Fruit fly (Drosophila melanogaster): Measurements from ENCODE around the gene mtrm.

mtrm gene

DNA sequence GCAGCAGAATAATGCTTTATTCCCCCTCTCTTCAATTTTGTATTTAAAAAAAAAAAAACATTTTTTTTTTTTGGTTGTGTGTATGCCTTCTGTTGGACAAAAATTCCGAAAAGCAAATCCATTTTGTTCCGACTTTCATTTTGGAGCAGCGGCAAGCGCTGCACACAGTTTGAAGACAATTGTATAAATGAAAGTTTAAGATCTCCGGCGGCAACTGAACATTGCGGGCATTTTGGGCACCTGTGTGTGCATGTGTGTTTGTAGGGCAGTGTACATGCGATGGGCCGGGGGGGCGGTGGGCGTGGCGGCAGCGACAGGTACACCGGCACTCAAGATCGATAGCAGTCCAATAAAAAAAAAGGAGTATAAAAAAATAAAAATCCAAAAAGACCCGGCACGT, 43.4 kb upstream of the mtrm start:
- no peak for TF ChIP-seq ken (GFP tag; IDR thresholded peaks at IDR 0.05)
- TF ChIP-seq CG6654 (GFP tag; optimal IDR thresholded peaks at IDR 0.05) = peak; percentile 88
- TF ChIP-seq chn (GFP tag; optimal IDR thresholded peaks at IDR 0.05) = no peak
- no peak for TF ChIP-seq Tbp (GFP tag; optimal IDR thresholded peaks at IDR 0.05)
- no peak for TF ChIP-seq shn (GFP tag; optimal IDR thresholded peaks at IDR 0.05)
- TF ChIP-seq CG15011 (GFP tag; optimal IDR thresholded peaks at IDR 0.05) = no peak

DNA sequence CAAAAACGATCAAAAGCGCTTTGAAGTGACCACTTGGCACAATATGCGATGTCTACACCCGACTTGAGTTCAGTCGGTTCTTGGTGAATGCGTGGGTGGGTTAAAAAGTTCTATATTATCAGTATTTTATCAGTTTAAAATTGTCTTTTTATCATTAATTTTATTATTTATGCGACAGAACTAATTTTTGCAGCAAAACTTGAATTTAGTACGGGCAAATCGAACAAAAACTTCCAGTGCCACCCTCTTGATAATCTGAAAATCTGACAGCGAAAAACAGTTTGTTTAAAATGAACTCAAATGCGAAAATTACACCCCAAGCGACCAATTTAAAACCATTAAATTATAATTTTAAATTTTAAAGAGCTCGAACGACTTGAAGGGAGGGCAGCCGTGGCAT, 41.9 kb upstream of the mtrm start:
- no peak for TF ChIP-seq ase (GFP tag; IDR thresholded peaks at IDR 0.05)
- peak; percentile 53 for TF ChIP-seq sens (GFP tag)
- TF ChIP-seq CG13624 (GFP tag; optimal IDR thresholded peaks at IDR 0.05) = no peak
- peak; percentile 9 for TF ChIP-seq lbe (GFP tag; optimal IDR thresholded peaks at IDR 0.05)
- TF ChIP-seq MTF-1 (GFP tag; optimal IDR thresholded peaks at IDR 0.05; ENCODE audit: borderline replicate concordance) = no peak
- TF ChIP-seq CG12769 (tag; optimal IDR thresholded peaks at IDR 0.05) = no peak
- TF ChIP-seq CG16779 (GFP tag; IDR thresholded peaks at IDR 0.05) = no peak
- no peak for TF ChIP-seq MESR4 (GFP tag; optimal IDR thresholded peaks at IDR 0.05)
- 0 out of 2 replicates have a peak, but pooled peaks have one; percentile 9 for TF ChIP-seq vvl (GFP tag; IDR thresholded peaks at IDR 0.05)
- TF ChIP-seq CG10654 (GFP tag; optimal IDR thresholded peaks at IDR 0.05) = no peak
- no peak for TF ChIP-seq CG3281 (GFP tag; optimal IDR thresholded peaks at IDR 0.05)
- TF ChIP-seq CG6654 (GFP tag; optimal IDR thresholded peaks at IDR 0.05) = no peak
- TF ChIP-seq CG9797 (GFP tag; optimal IDR thresholded peaks at IDR 0.05) = no peak
- TF ChIP-seq CG6813 (GFP tag; optimal IDR thresholded peaks at IDR 0.05) = no peak
- TF ChIP-seq CG42726 (GFP tag; IDR thresholded peaks at IDR 0.05; ENCODE audit: partially characterized antibody) = no peak
- TF ChIP-seq Ets65A (GFP tag) = peak; percentile 40
- TF ChIP-seq BtbVII (GFP tag; optimal IDR thresholded peaks at IDR 0.05) = no peak
- TF ChIP-seq Sry-β (GFP tag; optimal IDR thresholded peaks at IDR 0.05) = no peak
- no peak for TF ChIP-seq eyg (GFP tag; optimal IDR thresholded peaks at IDR 0.05)
- no peak for TF ChIP-seq CG15514 (GFP tag; optimal IDR thresholded peaks at IDR 0.05)
- TF ChIP-seq CG10543 (GFP tag; optimal IDR thresholded peaks at IDR 0.05) = no peak
- no peak for TF ChIP-seq CG18764 (GFP tag; optimal IDR thresholded peaks at IDR 0.05)
- TF ChIP-seq pan (optimal IDR thresholded peaks at IDR 0.05) = no peak
- no peak for TF ChIP-seq pan (GFP tag; optimal IDR thresholded peaks at IDR 0.05 in 1 of 2, IDR thresholded peaks at IDR 0.05 in 1 of 2)
- TF ChIP-seq Hmr (GFP tag; optimal IDR thresholded peaks at IDR 0.05) = no peak
- TF ChIP-seq Sox102F (GFP tag; optimal IDR thresholded peaks at IDR 0.05) = no peak
- TF ChIP-seq Meics (GFP tag; optimal IDR thresholded peaks at IDR 0.05) = no peak
- 0 out of 2 replicates have a peak, but pooled peaks have one; percentile 11 for TF ChIP-seq lmd (GFP tag; IDR thresholded peaks at IDR 0.05)
- TF ChIP-seq inv (GFP tag; IDR thresholded peaks at IDR 0.05; ENCODE audit: partially characterized antibody) = no peak
- TF ChIP-seq CG14860 (GFP tag; IDR thresholded peaks at IDR 0.05; ENCODE audit: partially characterized antibody) = no peak
- TF ChIP-seq Mad (GFP tag; optimal IDR thresholded peaks at IDR 0.05) = no peak
- TF ChIP-seq unpg (GFP tag; optimal IDR thresholded peaks at IDR 0.05) = no peak
- TF ChIP-seq CHES-1-like (GFP tag; optimal IDR thresholded peaks at IDR 0.05) = no peak
- TF ChIP-seq CG31224 (GFP tag; IDR thresholded peaks at IDR 0.05) = no peak
- TF ChIP-seq Hand (GFP tag; optimal IDR thresholded peaks at IDR 0.05) = no peak
- TF ChIP-seq oc (tag; optimal IDR thresholded peaks at IDR 0.05) = no peak
- TF ChIP-seq Dad (GFP tag; optimal IDR thresholded peaks at IDR 0.05) = no peak
- TF ChIP-seq grau (tag; optimal IDR thresholded peaks at IDR 0.05) = no peak
- TF ChIP-seq CG14014 (GFP tag; IDR thresholded peaks at IDR 0.05) = no peak
- TF ChIP-seq row (GFP tag; IDR thresholded peaks at IDR 0.05) = 0 out of 3 replicates have a peak, but pooled peaks have one; percentile 36
- no peak for TF ChIP-seq run (tag; optimal IDR thresholded peaks at IDR 0.05)
- no peak for TF ChIP-seq CG18619 (GFP tag; optimal IDR thresholded peaks at IDR 0.05)
- TF ChIP-seq Rfx (GFP tag; IDR thresholded peaks at IDR 0.05) = peak; percentile 28; the same call in 1 of the 2 replicates
- TF ChIP-seq Adf1 (GFP tag; IDR thresholded peaks at IDR 0.05) = no peak
- no peak for TF ChIP-seq sens-2 (GFP tag; IDR thresholded peaks at IDR 0.05)
